Fruit fly (Drosophila melanogaster) whole organism, embryonic: ENCODE data around the gene Oatp33Eb.

Experiments used
- Ada2b ChIP-seq: fragments of 200-800 bp; sonication (Bioruptor generic); IDR thresholded peaks from 2 replicates; pipeline ENCODE4 v1.3.6; 2022; ENCODE audit warnings: missing biosample characterization, missing genetic modification characterization
- Adf1 ChIP-seq: fragments of 200-800 bp; sonication (Bioruptor generic); IDR thresholded peaks from 2 replicates; pipeline ENCODE4 v1.3.6; 2022; ENCODE audit warnings: missing biosample characterization, missing genetic modification characterization
- Asciz ChIP-seq: fragments of 200-800 bp; sonication (Bioruptor generic); optimal IDR thresholded peaks from 2 replicates; lab custom pipeline; 2017; ENCODE audit warnings: missing biosample characterization, mild to moderate bottlenecking, missing genetic modification characterization, missing genetic modification reagents
- CG10267 ChIP-seq: fragments of 200-800 bp; sonication (Bioruptor generic); optimal IDR thresholded peaks from 2 replicates; lab custom pipeline; 2018; ENCODE audit warnings: missing biosample characterization, mild to moderate bottlenecking, missing genetic modification characterization, moderate library complexity
- CG10366 ChIP-seq: fragments of 200-800 bp; sonication (Bioruptor generic); IDR thresholded peaks from 2 replicates; pipeline ENCODE4 v1.3.6; 2022; ENCODE audit warnings: missing biosample characterization, missing genetic modification characterization
- CG11456 ChIP-seq: fragments of 200-800 bp; sonication (Bioruptor generic); IDR thresholded peaks from 3 replicates; pipeline ENCODE4 v1.3.6; 2022; ENCODE audit warnings: missing biosample characterization, missing genetic modification characterization
- CG11723 ChIP-seq: fragments of 200-800 bp; sonication (Bioruptor generic); optimal IDR thresholded peaks from 2 replicates; lab custom pipeline; 2017; ENCODE audit warnings: missing biosample characterization, mild to moderate bottlenecking, missing genetic modification characterization
- CG12391 ChIP-seq: fragments of 200-800 bp; sonication (Bioruptor generic); optimal IDR thresholded peaks from 3 replicates; lab custom pipeline; 2018; ENCODE audit warnings: missing biosample characterization, mild to moderate bottlenecking, missing genetic modification characterization, moderate library complexity
- CG13624 ChIP-seq: fragments of 200-800 bp; sonication (Bioruptor generic); optimal IDR thresholded peaks from 2 replicates; lab custom pipeline; 2016; ENCODE audit warnings: missing biosample characterization, missing genetic modification characterization
- CG15696 ChIP-seq: fragments of 200-800 bp; sonication (Bioruptor generic); optimal IDR thresholded peaks from 2 replicates; lab custom pipeline; 2019; ENCODE audit warnings: missing biosample characterization, mild to moderate bottlenecking, missing genetic modification characterization, moderate library complexity
- CG17829 ChIP-seq: fragments of 200-800 bp; optimal IDR thresholded peaks from 2 replicates; lab custom pipeline; 2019; ENCODE audit warnings: missing biosample characterization, mild to moderate bottlenecking, missing genetic modification characterization, moderate library complexity
- CG2120 ChIP-seq: fragments of 200-800 bp; sonication (Bioruptor generic); optimal IDR thresholded peaks from 3 replicates; lab custom pipeline; 2016; ENCODE audit warnings: missing biosample characterization, missing genetic modification characterization
- CG3995 ChIP-seq: fragments of 200-800 bp; sonication (Bioruptor generic); optimal IDR thresholded peaks from 3 replicates; lab custom pipeline; 2016; ENCODE audit warnings: missing biosample characterization, missing genetic modification characterization
- CG4424 ChIP-seq: fragments of 200-800 bp; sonication (Bioruptor generic); optimal IDR thresholded peaks from 3 replicates; lab custom pipeline; 2016; ENCODE audit warnings: missing biosample characterization, missing genetic modification characterization
- CG6683 ChIP-seq: fragments of 200-800 bp; sonication (Bioruptor generic); optimal IDR thresholded peaks from 2 replicates; lab custom pipeline; 2017; ENCODE audit warnings: missing biosample characterization, mild to moderate bottlenecking, missing genetic modification characterization, missing genetic modification reagents
- CG6689 ChIP-seq: fragments of 200-800 bp; sonication (Bioruptor generic); IDR thresholded peaks from 2 replicates; pipeline ENCODE4 v1.3.6; 2022; ENCODE audit warnings: missing biosample characterization, missing genetic modification characterization
- CG6813 ChIP-seq: fragments of 200-800 bp; sonication (Bioruptor generic); optimal IDR thresholded peaks from 2 replicates; lab custom pipeline; 2017; ENCODE audit warnings: missing biosample characterization, missing genetic modification characterization, mild to moderate bottlenecking, moderate library complexity, missing genetic modification reagents
- CG7271 ChIP-seq: fragments of 200-800 bp; sonication (Bioruptor generic); optimal IDR thresholded peaks from 2 replicates; lab custom pipeline; 2018; ENCODE audit warnings: missing biosample characterization, mild to moderate bottlenecking, missing genetic modification characterization, moderate library complexity
- CG7556 ChIP-seq: fragments of 200-800 bp; sonication (Bioruptor generic); optimal IDR thresholded peaks from 2 replicates; lab custom pipeline; 2017; ENCODE audit warnings: missing biosample characterization, mild to moderate bottlenecking, missing genetic modification characterization
- CG7839 ChIP-seq: fragments of 200-800 bp; sonication (Bioruptor generic); optimal IDR thresholded peaks from 3 replicates; lab custom pipeline; 2018; ENCODE audit warnings: missing biosample characterization, mild to moderate bottlenecking, missing genetic modification characterization, moderate library complexity
- Chrac-16 ChIP-seq: fragments of 200-800 bp; sonication (Bioruptor generic); optimal IDR thresholded peaks from 3 replicates; lab custom pipeline; 2016; ENCODE audit warnings: missing biosample characterization, missing genetic modification characterization
- D19A ChIP-seq: fragments of 200-800 bp; optimal IDR thresholded peaks from 3 replicates; lab custom pipeline; 2019; ENCODE audit warnings: missing biosample characterization, mild to moderate bottlenecking, missing genetic modification characterization, moderate library complexity
- Drgx ChIP-seq: fragments of 200-800 bp; sonication (Bioruptor generic); IDR thresholded peaks from 2 replicates; pipeline ENCODE4 v1.3.6; 2022; ENCODE audit warnings: missing biosample characterization, missing genetic modification characterization
- Ets97D ChIP-seq: fragments of 200-800 bp; sonication (Bioruptor generic); optimal IDR thresholded peaks from 3 replicates; lab custom pipeline; 2016; ENCODE audit warnings: missing biosample characterization, missing genetic modification characterization
- HHEX ChIP-seq: fragments of 200-800 bp; sonication (Bioruptor generic); optimal IDR thresholded peaks from 3 replicates; lab custom pipeline; 2017; ENCODE audit warnings: missing biosample characterization, mild to moderate bottlenecking, missing genetic modification characterization, missing genetic modification reagents
- Hr51 ChIP-seq, 2 experiments: fragments of 200-800 bp; sonication (Bioruptor generic); optimal IDR thresholded peaks; 2 replicates in 1 of 2; 3 replicates in 1 of 2; lab custom pipeline; 2016 to 2018; ENCODE audit warnings: missing biosample characterization in 2 of 2, missing genetic modification characterization in 2 of 2, mild to moderate bottlenecking in 1 of 2, moderate library complexity in 1 of 2
- Hsf ChIP-seq: fragments of 200-800 bp; sonication (Bioruptor generic); optimal IDR thresholded peaks from 3 replicates; lab custom pipeline; 2016; ENCODE audit warnings: missing biosample characterization, missing genetic modification characterization
- MBD-R2 ChIP-seq: fragments of 200-800 bp; sonication (Bioruptor generic); IDR thresholded peaks from 2 replicates; pipeline ENCODE4 v1.3.6; 2022; ENCODE audit warnings: missing biosample characterization, missing genetic modification characterization
- PHDP ChIP-seq: fragments of 200-800 bp; sonication (Bioruptor generic); optimal IDR thresholded peaks from 3 replicates; lab custom pipeline; 2018; ENCODE audit warnings: missing biosample characterization, mild to moderate bottlenecking, missing genetic modification characterization, moderate library complexity
- Spps ChIP-seq: fragments of 200-800 bp; sonication (Bioruptor generic); optimal IDR thresholded peaks from 2 replicates; lab custom pipeline; 2018; ENCODE audit warnings: missing biosample characterization, mild to moderate bottlenecking, missing genetic modification characterization
- bab2 ChIP-seq: fragments of 200-800 bp; sonication (Bioruptor generic); optimal IDR thresholded peaks from 2 replicates; lab custom pipeline; 2016; ENCODE audit warnings: missing biosample characterization, missing genetic modification characterization
- cato ChIP-seq: fragments of 200-800 bp; sonication (Bioruptor generic); optimal IDR thresholded peaks from 2 replicates; lab custom pipeline; 2016; ENCODE audit warnings: missing biosample characterization, missing genetic modification characterization, borderline replicate concordance
- caup ChIP-seq: fragments of 200-800 bp; sonication (Bioruptor generic); optimal IDR thresholded peaks from 3 replicates; lab custom pipeline; 2017; ENCODE audit warnings: missing biosample characterization, mild to moderate bottlenecking, missing genetic modification characterization, moderate library complexity; ENCODE audit not compliant: severe bottlenecking
- dmrt11E ChIP-seq: fragments of 200-800 bp; sonication (Bioruptor generic); optimal IDR thresholded peaks from 3 replicates; lab custom pipeline; 2018; ENCODE audit warnings: missing biosample characterization, mild to moderate bottlenecking, missing genetic modification characterization, moderate library complexity
- fd3F ChIP-seq: fragments of 200-800 bp; sonication (Bioruptor generic); optimal IDR thresholded peaks from 2 replicates; lab custom pipeline; 2018; ENCODE audit warnings: missing biosample characterization, mild to moderate bottlenecking, missing genetic modification characterization, moderate library complexity
- kay ChIP-seq: fragments of 200-800 bp; sonication (Bioruptor generic); optimal IDR thresholded peaks from 2 replicates; lab custom pipeline; 2016; ENCODE audit warnings: missing biosample characterization, missing genetic modification characterization
- kni ChIP-seq: fragments of 200-800 bp; sonication (Bioruptor generic); optimal IDR thresholded peaks from 3 replicates; lab custom pipeline; 2017; ENCODE audit warnings: mild to moderate bottlenecking, missing biosample characterization, missing genetic modification reagents, missing genetic modification characterization
- nau ChIP-seq: fragments of 200-800 bp; sonication (Bioruptor generic); optimal IDR thresholded peaks from 3 replicates; lab custom pipeline; 2017; ENCODE audit warnings: missing biosample characterization, mild to moderate bottlenecking, missing genetic modification characterization, missing genetic modification reagents
- org-1 ChIP-seq: fragments of 200-800 bp; sonication (Bioruptor generic); optimal IDR thresholded peaks from 2 replicates; lab custom pipeline; 2017; ENCODE audit warnings: missing biosample characterization, missing genetic modification characterization
- ranshi ChIP-seq: fragments of 200-800 bp; sonication (Bioruptor generic); IDR thresholded peaks from 2 replicates; pipeline ENCODE4 v1.3.6; 2022; ENCODE audit warnings: missing biosample characterization, missing genetic modification characterization
- sc ChIP-seq, 3 experiments: fragments of >200 bp in 2 of 3; fragments of 200-800 bp in 1 of 3; sonication (Bioruptor generic) in 1 of 3; optimal IDR thresholded peaks; 2 replicates in 2 of 3; 3 replicates in 1 of 3; lab custom pipeline; 2017; ENCODE audit warnings: mild to moderate bottlenecking in 1 of 3, missing biosample characterization in 1 of 3, missing genetic modification characterization in 1 of 3, missing genetic modification reagents in 1 of 3
- sd ChIP-seq: fragments of 200-800 bp; sonication (Bioruptor generic); optimal IDR thresholded peaks from 3 replicates; lab custom pipeline; 2018; ENCODE audit warnings: missing biosample characterization, mild to moderate bottlenecking, missing genetic modification characterization, moderate library complexity
- sens ChIP-seq: fragments of 200-800 bp; sonication (Bioruptor generic); peaks from one replicate; lab custom pipeline; 2016; ENCODE audit warnings: missing biosample characterization, missing genetic modification characterization
- sr ChIP-seq: fragments of 200-800 bp; sonication (Bioruptor generic); IDR thresholded peaks from 3 replicates; pipeline ENCODE4 v1.3.6; 2022; ENCODE audit warnings: missing biosample characterization, missing genetic modification characterization
- stwl ChIP-seq: fragments of 200-800 bp; sonication (Bioruptor generic); optimal IDR thresholded peaks from 3 replicates; lab custom pipeline; 2018; ENCODE audit warnings: missing biosample characterization, mild to moderate bottlenecking, missing genetic modification characterization, moderate library complexity
- tap ChIP-seq: fragments of 200-800 bp; optimal IDR thresholded peaks from 3 replicates; lab custom pipeline; 2019; ENCODE audit warnings: missing biosample characterization, mild to moderate bottlenecking, missing genetic modification characterization, moderate library complexity
- tio ChIP-seq: fragments of 200-800 bp; sonication (Bioruptor generic); optimal IDR thresholded peaks from 2 replicates; lab custom pipeline; 2017; ENCODE audit warnings: missing biosample characterization, missing genetic modification characterization, inconsistent platforms
- vnd ChIP-seq: fragments of 200-800 bp; sonication (Bioruptor generic); IDR thresholded peaks from 3 replicates; pipeline ENCODE4 v1.3.6; 2022; ENCODE audit warnings: missing biosample characterization, missing genetic modification characterization; ENCODE audit not compliant: partially characterized antibody

Gene Oatp33Eb

dm6 chr2L:12427487-12428101, 20.7 kb upstream of the Oatp33Eb start, which contains the start of the genes CG5446 and Trm1 (continued):
- TF ChIP-seq vnd (GFP tag; lab: Robert Waterston, UW) = no peak
- TF ChIP-seq dmrt11E = peak; percentile 76
- TF ChIP-seq MBD-R2 = peak; percentile 47; the same call in 1 of the 2 replicates
- peak; percentile 69; the same call in 1 of the 2 replicates for TF ChIP-seq ranshi
- peak; percentile 47 for TF ChIP-seq CG6813
- peak; percentile 17 for TF ChIP-seq Ets97D (GFP tag; lab: Kevin White, UChicago)
- TF ChIP-seq Chrac-16 (GFP tag; lab: Kevin White, UChicago) = peak; percentile 41
- TF ChIP-seq sd = peak; percentile 25
- peak; percentile 47 for TF ChIP-seq Spps (tag; lab: Kevin White, UChicago)
- peak; percentile 85 for TF ChIP-seq CG7556 (GFP tag; lab: Kevin White, UChicago)
- TF ChIP-seq kni (GFP tag; lab: Kevin White, UChicago) = no peak
- peak; percentile 56 for TF ChIP-seq tap (tag; lab: Kevin White, UChicago)
- no peak for TF ChIP-seq Hsf (GFP tag; lab: Kevin White, UChicago)
- TF ChIP-seq CG11723 (GFP tag; lab: Kevin White, UChicago) = peak; percentile 23
- TF ChIP-seq CG11456 (GFP tag; lab: Robert Waterston, UW) = 0 out of 3 replicates have a peak, but pooled peaks have one; percentile 17
- peak; percentile 11 for TF ChIP-seq Asciz (GFP tag; lab: Kevin White, UChicago)
- no peak for TF ChIP-seq Ada2b (GFP tag; lab: Robert Waterston, UW)
- peak; percentile 59 for TF ChIP-seq CG6683 (GFP tag; lab: Kevin White, UChicago)
- peak; percentile 26 to 82 for TF ChIP-seq Hr51 (GFP tag; optimal IDR thresholded peaks at IDR 0.05; lab: Kevin White, UChicago)
- TF ChIP-seq org-1 (GFP tag; lab: Kevin White, UChicago) = peak; percentile 34
- peak; percentile 36 for TF ChIP-seq kay (GFP tag; lab: Kevin White, UChicago)
- no peak for TF ChIP-seq nau (GFP tag; lab: Kevin White, UChicago)
- peak; percentile 46 for TF ChIP-seq HHEX (GFP tag; lab: Kevin White, UChicago)
- TF ChIP-seq Drgx (GFP tag; lab: Robert Waterston, UW) = peak; percentile 33; the same call in 1 of the 2 replicates
- TF ChIP-seq D19A = peak; percentile 78
- TF ChIP-seq sr (GFP tag; lab: Robert Waterston, UW) = no peak
- peak; percentile 24 for TF ChIP-seq stwl (tag; lab: Kevin White, UChicago)
- TF ChIP-seq tio (GFP tag; lab: Kevin White, UChicago) = peak; percentile 14
- TF ChIP-seq CG4424 (GFP tag; lab: Kevin White, UChicago) = peak; percentile 67
- peak; percentile 36; the same call in 1 of the 2 replicates for TF ChIP-seq Adf1 (GFP tag; lab: Robert Waterston, UW)
- peak; percentile 73 for TF ChIP-seq CG6689 (GFP tag; lab: Robert Waterston, UW)
- peak; percentile 94 for TF ChIP-seq CG10267
- TF ChIP-seq CG2120 (GFP tag; lab: Kevin White, UChicago) = peak; percentile 53
- TF ChIP-seq CG7271 (tag; lab: Kevin White, UChicago) = peak; percentile 48
- peak; percentile 94 for TF ChIP-seq CG12391
- TF ChIP-seq CG17829 (tag; lab: Kevin White, UChicago) = peak; percentile 88
- TF ChIP-seq sc (optimal IDR thresholded peaks at IDR 0.05; lab: Kevin White, UChicago) = no peak
- TF ChIP-seq sc (GFP tag; optimal IDR thresholded peaks at IDR 0.05; lab: Kevin White, UChicago) = peak; percentile 52
- peak; percentile 15 for TF ChIP-seq cato (GFP tag; lab: Kevin White, UChicago)
- peak; percentile 72 for TF ChIP-seq CG15696
- peak; percentile 83 for TF ChIP-seq sens (GFP tag; lab: Kevin White, UChicago)
- TF ChIP-seq fd3F (GFP tag; lab: Kevin White, UChicago) = peak; percentile 45
- TF ChIP-seq CG13624 (GFP tag; lab: Kevin White, UChicago) = peak; percentile 30
- peak; percentile 77 for TF ChIP-seq PHDP (tag; lab: Kevin White, UChicago)
- peak; percentile 67 for TF ChIP-seq caup
- TF ChIP-seq CG3995 (GFP tag; lab: Kevin White, UChicago) = no peak
- 0 out of 2 replicates have a peak, but pooled peaks have one; percentile 19 for TF ChIP-seq CG10366 (GFP tag; lab: Robert Waterston, UW)
- TF ChIP-seq bab2 = peak; percentile 33
- peak; percentile 83 for TF ChIP-seq CG7839 (tag; lab: Kevin White, UChicago)
